Worm (Caenorhabditis elegans) whole organism, midembryonic: ENCODE results near the gene degt-1.

ENCODE experiments used
- T22C8.4 ChIP-seq: fragments of 200-800 bp; sonication (Bioruptor generic); IDR thresholded peaks from 2 replicates; pipeline ENCODE4 v1.3.6; 2022; ENCODE audit warnings: missing genetic modification characterization, missing compliant biosample characterization
- flt-1 ChIP-seq: fragments of 200-800 bp; sonication (Bioruptor generic); IDR thresholded peaks from 2 replicates; pipeline ENCODE4 v1.3.6; 2022; ENCODE audit warnings: missing genetic modification characterization, missing compliant biosample characterization
- klf-2 ChIP-seq: fragments of 200-800 bp; sonication (Bioruptor generic); conservative IDR thresholded peaks from 2 replicates; pipeline ENCODE4 v1.3.6; 2022; ENCODE audit warnings: missing genetic modification reagents, missing genetic modification characterization, missing compliant biosample characterization
- med-1 ChIP-seq: sonication (generic microtip); optimal IDR thresholded peaks from 2 replicates; lab custom pipeline; 2017; ENCODE audit warnings: missing genetic modification characterization, mild to moderate bottlenecking, missing compliant biosample characterization, antibody characterized with exemption, missing genetic modification reagents; ENCODE audit not compliant: insufficient read depth
- tab-1 ChIP-seq: fragments of 200-800 bp; sonication (Bioruptor generic); IDR thresholded peaks from 2 replicates; pipeline ENCODE4 v1.3.6; 2022; ENCODE audit warnings: missing genetic modification characterization, missing compliant biosample characterization

DNA sequence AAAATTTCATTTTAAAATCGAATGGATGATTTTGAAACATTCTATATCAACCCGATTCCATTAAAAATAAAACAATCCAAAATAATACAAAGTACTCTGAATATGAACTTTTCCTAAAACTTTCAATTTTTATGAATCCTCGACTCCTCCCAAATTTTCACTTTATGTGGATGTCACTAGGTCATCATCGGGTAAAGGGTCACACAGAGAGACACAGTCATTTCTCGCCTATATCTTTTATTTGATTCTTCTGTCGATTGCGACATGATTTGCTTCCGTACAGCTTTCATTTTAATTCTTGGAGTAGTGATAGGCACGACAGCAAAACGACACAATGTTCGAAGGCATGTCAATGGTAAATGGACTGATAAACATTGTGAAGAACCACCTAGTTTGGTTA is 11.6 kb upstream of the degt-1 start, which contains the start of gene F25D1.3:
- TF ChIP-seq med-1 (no peak), klf-2 (GFP tag; lab: Robert Waterston, UW) (no peak), T22C8.4 (no peak), flt-1 (no peak), tab-1 (no peak)
